Worm (Caenorhabditis elegans): Measurements from ENCODE around the gene fbxa-166.

DNA sequence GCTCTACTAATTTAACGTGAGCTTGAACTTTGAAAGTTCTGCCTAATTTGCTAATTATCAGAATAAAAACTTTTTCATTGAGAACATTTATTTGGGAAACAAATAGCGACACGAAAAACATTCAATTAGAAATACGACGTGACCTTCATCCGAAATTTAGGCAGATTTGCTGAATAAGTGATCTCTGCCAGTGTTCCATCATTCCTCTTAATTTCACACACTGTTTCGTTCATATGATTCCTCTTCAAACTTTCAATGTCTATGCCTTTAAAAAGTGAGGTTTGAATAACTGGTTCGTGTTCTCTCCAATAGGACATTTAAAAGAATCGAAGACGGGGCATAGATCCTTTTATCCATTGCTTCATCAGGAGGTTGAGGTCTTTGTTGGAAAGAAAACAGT lies 31.7 kb upstream of the fbxa-166 start, which contains the start of gene fbxb-20:
- no peak for TF ChIP-seq flt-1 (GFP tag; IDR thresholded peaks at IDR 0.05)
- TF ChIP-seq med-1 (GFP tag; optimal IDR thresholded peaks at IDR 0.05; ENCODE audit: insufficient read depth) = no peak
- no peak for TF ChIP-seq tab-1 (GFP tag; IDR thresholded peaks at IDR 0.05)
- TF ChIP-seq T22C8.4 (GFP tag; IDR thresholded peaks at IDR 0.05) = no peak
- TF ChIP-seq klf-2 (GFP tag; conservative IDR thresholded peaks at IDR 0.05) = no peak
- no peak for TF ChIP-seq ref-1 (GFP tag; conservative IDR thresholded peaks at IDR 0.05)
- TF ChIP-seq cog-1 (tag; optimal IDR thresholded peaks at IDR 0.05) = no peak
